Worm (Caenorhabditis elegans) whole organism, late embryonic: ENCODE data around the gene srw-29.

Source experiments
- ahr-1 ChIP-seq: sonication (generic microtip); optimal IDR thresholded peaks from 2 replicates; lab custom pipeline; 2016; ENCODE audit warnings: missing genetic modification characterization, missing compliant biosample characterization
- nfya-1 ChIP-seq: sonication (generic microtip); optimal IDR thresholded peaks from 2 replicates; lab custom pipeline; 2017; ENCODE audit warnings: missing genetic modification characterization, mild to moderate bottlenecking, missing compliant biosample characterization, antibody characterized with exemption, moderate library complexity
- npax-4 ChIP-seq: sonication (generic microtip); optimal IDR thresholded peaks from 2 replicates; lab custom pipeline; 2016; ENCODE audit warnings: missing genetic modification characterization, missing compliant biosample characterization
- odd-2 ChIP-seq: sonication (generic microtip); optimal IDR thresholded peaks from 2 replicates; lab custom pipeline; 2017; ENCODE audit warnings: antibody characterized with exemption, mild to moderate bottlenecking, missing genetic modification characterization, missing compliant biosample characterization
- pha-2 ChIP-seq: sonication (generic microtip); optimal IDR thresholded peaks from 2 replicates; lab custom pipeline; 2017; ENCODE audit warnings: mild to moderate bottlenecking, missing genetic modification characterization, missing compliant biosample characterization
- tbx-2 ChIP-seq: sonication (generic microtip); optimal IDR thresholded peaks from 2 replicates; lab custom pipeline; 2016; ENCODE audit warnings: missing genetic modification characterization, missing compliant biosample characterization

DNA sequence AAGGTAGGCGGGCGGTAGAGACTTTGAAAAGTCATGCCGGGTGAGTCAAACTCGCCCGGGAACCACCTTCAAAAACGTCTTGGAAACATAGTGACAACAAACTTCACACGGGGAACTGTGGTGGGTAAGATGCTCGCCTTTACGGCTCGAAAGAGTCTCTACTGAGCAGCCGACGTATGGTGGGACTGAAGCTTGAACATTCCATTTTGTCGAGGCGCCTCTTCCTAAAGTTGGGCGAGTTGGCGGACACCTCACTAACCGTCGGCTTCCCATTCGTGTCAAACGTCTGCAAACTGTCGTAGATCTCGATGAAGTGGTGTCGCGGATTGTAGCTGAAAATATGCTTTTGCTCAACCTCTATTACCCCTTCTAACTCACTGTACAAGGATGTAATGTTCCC lies 41.4 kb downstream of the srw-29 start:
- TF ChIP-seq tbx-2 (tag; lab: Kevin White, UChicago) (no peak), nfya-1 (tag; lab: Kevin White, UChicago) (no peak), ahr-1 (tag; lab: Kevin White, UChicago) (no peak), pha-2 (no peak), npax-4 (tag; lab: Kevin White, UChicago) (no peak), odd-2 (tag; lab: Kevin White, UChicago) (no peak)
